Fruit fly (Drosophila melanogaster) whole organism, pupa: ENCODE results near the gene CG15597.

Experiments
- CG10348 ChIP-seq: fragments of 200-800 bp; sonication (Bioruptor generic); IDR thresholded peaks from 2 replicates; pipeline ENCODE4 v1.3.6; 2022; ENCODE audit warnings: missing biosample characterization, missing genetic modification characterization
- CG12605 ChIP-seq: fragments of 200-800 bp; sonication (Bioruptor generic); IDR thresholded peaks from 2 replicates; pipeline ENCODE4 v1.3.6; 2022; ENCODE audit warnings: missing biosample characterization, missing genetic modification characterization
- CG13204 ChIP-seq: fragments of 200-800 bp; sonication (Bioruptor generic); optimal IDR thresholded peaks from 2 replicates; lab custom pipeline; 2018; ENCODE audit warnings: missing biosample characterization, mild to moderate bottlenecking, missing genetic modification characterization, moderate library complexity
- CG14655 ChIP-seq: fragments of 200-800 bp; sonication (Bioruptor generic); optimal IDR thresholded peaks from 3 replicates; lab custom pipeline; 2017; ENCODE audit warnings: mild to moderate bottlenecking, missing biosample characterization, missing genetic modification reagents, missing genetic modification characterization
- CG15710 ChIP-seq: fragments of 200-800 bp; sonication (Bioruptor generic); optimal IDR thresholded peaks from 2 replicates; lab custom pipeline; 2018; ENCODE audit warnings: missing biosample characterization, mild to moderate bottlenecking, missing genetic modification characterization, moderate library complexity
- CG17806 ChIP-seq: fragments of 200-800 bp; sonication (Bioruptor generic); optimal IDR thresholded peaks from 2 replicates; lab custom pipeline; 2018; ENCODE audit warnings: missing biosample characterization, mild to moderate bottlenecking, missing genetic modification characterization, moderate library complexity
- CG32121 ChIP-seq: fragments of 200-800 bp; sonication (Bioruptor generic); IDR thresholded peaks from 2 replicates; pipeline ENCODE4 v1.3.6; 2022; ENCODE audit warnings: missing biosample characterization, missing genetic modification characterization
- CG34367 ChIP-seq: fragments of 200-800 bp; sonication (Bioruptor generic); optimal IDR thresholded peaks from 2 replicates; lab custom pipeline; 2018; ENCODE audit warnings: missing biosample characterization, mild to moderate bottlenecking, missing genetic modification characterization
- CG4496 ChIP-seq: fragments of 200-800 bp; sonication (Bioruptor generic); IDR thresholded peaks from 3 replicates; pipeline ENCODE4 v1.3.6; 2022; ENCODE audit warnings: missing biosample characterization, missing genetic modification characterization
- CG8159 ChIP-seq: fragments of 200-800 bp; sonication (Bioruptor generic); optimal IDR thresholded peaks from 3 replicates; lab custom pipeline; 2018; ENCODE audit warnings: missing biosample characterization, mild to moderate bottlenecking, missing genetic modification characterization, moderate library complexity
- CG8301 ChIP-seq: fragments of 200-800 bp; sonication (Bioruptor generic); optimal IDR thresholded peaks from 2 replicates; lab custom pipeline; 2018; ENCODE audit warnings: missing biosample characterization, mild to moderate bottlenecking, missing genetic modification characterization
- CG9948 ChIP-seq: fragments of 200-800 bp; sonication (Bioruptor generic); optimal IDR thresholded peaks from 2 replicates; lab custom pipeline; 2018; ENCODE audit warnings: missing biosample characterization, mild to moderate bottlenecking, missing genetic modification characterization, moderate library complexity
- D1 ChIP-seq: fragments of 200-800 bp; sonication (Bioruptor generic); optimal IDR thresholded peaks from 2 replicates; lab custom pipeline; 2018; ENCODE audit warnings: missing biosample characterization, mild to moderate bottlenecking, missing genetic modification characterization, moderate library complexity
- EcR ChIP-seq: fragments of 200-800 bp; sonication (Bioruptor generic); optimal IDR thresholded peaks from 3 replicates; lab custom pipeline; 2019; ENCODE audit warnings: missing biosample characterization, missing genetic modification characterization, mild to moderate bottlenecking, moderate library complexity, missing genetic modification reagents
- Ets98B ChIP-seq: fragments of 200-800 bp; sonication (Bioruptor generic); IDR thresholded peaks from 2 replicates; pipeline ENCODE4 v1.3.6; 2022; ENCODE audit warnings: missing biosample characterization, missing genetic modification characterization
- Pif1A ChIP-seq: fragments of 200-800 bp; sonication (Bioruptor generic); optimal IDR thresholded peaks from 3 replicates; lab custom pipeline; 2016; ENCODE audit warnings: missing biosample characterization, missing genetic modification characterization
- Pif1B ChIP-seq: fragments of 200-800 bp; sonication (Bioruptor generic); optimal IDR thresholded peaks from 3 replicates; lab custom pipeline; 2016; ENCODE audit warnings: missing biosample characterization, missing genetic modification characterization
- Snoo ChIP-seq: fragments of 200-800 bp; sonication (Bioruptor generic); optimal IDR thresholded peaks from 3 replicates; lab custom pipeline; 2017; ENCODE audit warnings: missing biosample characterization, mild to moderate bottlenecking, missing genetic modification characterization, inconsistent platforms
- fd96Ca ChIP-seq: fragments of 200-800 bp; sonication (Bioruptor generic); IDR thresholded peaks from 3 replicates; pipeline ENCODE4 v1.3.6; 2022; ENCODE audit warnings: missing biosample characterization, missing genetic modification characterization
- gl ChIP-seq: fragments of 200-800 bp; sonication (Bioruptor generic); optimal IDR thresholded peaks from 2 replicates; lab custom pipeline; 2018; ENCODE audit warnings: missing biosample characterization, mild to moderate bottlenecking, missing genetic modification characterization
- rn ChIP-seq: fragments of 200-800 bp; sonication (Bioruptor generic); IDR thresholded peaks from 2 replicates; pipeline ENCODE4 v1.3.6; 2022; ENCODE audit warnings: missing biosample characterization, missing genetic modification characterization

CG15597 gene

DNA sequence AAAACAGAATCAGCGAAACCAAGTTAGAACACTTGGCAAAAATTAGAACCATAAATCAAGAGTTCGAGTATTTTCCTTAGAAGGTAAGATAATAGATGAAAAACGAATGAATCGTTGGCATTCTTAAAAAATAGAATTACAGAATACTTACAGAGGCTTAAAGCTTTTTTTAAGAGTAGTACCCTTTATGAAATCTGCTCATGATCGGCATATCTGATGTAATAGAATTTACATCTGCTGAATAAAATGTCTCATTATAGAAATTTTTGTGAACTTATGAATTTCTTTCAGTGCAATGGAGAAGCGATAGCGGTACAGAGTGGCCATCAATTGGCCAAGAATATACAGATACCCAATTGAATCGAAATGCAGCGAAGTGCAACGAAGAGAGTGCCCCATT lies 6.4 kb upstream of the CG15597 start, which contains the start of gene Osi13:
TSS of gene Osi13 (plus strand) at position 301 of the 400 bp plus-strand sequence.
- TF ChIP-seq Pif1A (GFP tag; lab: Kevin White, UChicago): no peak
- no peak for TF ChIP-seq Pif1B (GFP tag; lab: Kevin White, UChicago)
- no peak for TF ChIP-seq CG13204 (GFP tag; lab: Kevin White, UChicago)
- TF ChIP-seq CG8159 (tag; lab: Kevin White, UChicago): no peak
- no peak for TF ChIP-seq D1
- no peak for TF ChIP-seq CG15710 (tag; lab: Kevin White, UChicago)
- TF ChIP-seq CG14655 (GFP tag; lab: Kevin White, UChicago): peak; percentile 10
- TF ChIP-seq CG10348 (GFP tag; lab: Robert Waterston, UW): no peak
- TF ChIP-seq CG12605: no peak
- peak; percentile 11 for TF ChIP-seq CG8301 (tag; lab: Kevin White, UChicago)

DNA sequence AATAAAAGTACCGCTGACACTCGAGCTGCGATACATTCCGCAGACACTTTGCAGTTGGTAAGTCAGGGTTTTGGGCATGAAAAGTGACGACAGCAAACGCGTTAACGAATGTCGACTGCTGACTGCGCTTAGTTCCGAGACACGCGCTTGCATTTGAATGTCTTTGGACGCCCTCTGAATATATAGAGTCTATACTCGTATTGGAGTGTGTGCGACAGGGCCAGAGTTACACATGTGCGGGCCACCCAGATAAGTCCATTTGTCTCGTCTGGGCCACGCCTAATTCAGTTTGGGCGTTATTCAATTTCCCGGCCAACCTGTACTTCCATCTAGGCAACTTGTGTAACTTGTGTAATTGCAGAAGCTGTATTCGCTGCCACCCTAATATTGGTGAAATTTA lies 5.3 kb upstream of the CG15597 start:
- no peak for TF ChIP-seq CG34367 (tag; lab: Kevin White, UChicago)
- TF ChIP-seq fd96Ca: no peak
- no peak for TF ChIP-seq CG4496 (GFP tag; lab: Robert Waterston, UW)
- no peak for TF ChIP-seq CG13204 (GFP tag; lab: Kevin White, UChicago)
- no peak for TF ChIP-seq CG32121
- TF ChIP-seq CG15710 (tag; lab: Kevin White, UChicago): no peak
- TF ChIP-seq CG14655 (GFP tag; lab: Kevin White, UChicago): no peak
- no peak for TF ChIP-seq Ets98B (GFP tag; lab: Robert Waterston, UW)
- TF ChIP-seq CG17806 (tag; lab: Kevin White, UChicago): no peak
- TF ChIP-seq, all 21 proteins: peak for 0

DNA sequence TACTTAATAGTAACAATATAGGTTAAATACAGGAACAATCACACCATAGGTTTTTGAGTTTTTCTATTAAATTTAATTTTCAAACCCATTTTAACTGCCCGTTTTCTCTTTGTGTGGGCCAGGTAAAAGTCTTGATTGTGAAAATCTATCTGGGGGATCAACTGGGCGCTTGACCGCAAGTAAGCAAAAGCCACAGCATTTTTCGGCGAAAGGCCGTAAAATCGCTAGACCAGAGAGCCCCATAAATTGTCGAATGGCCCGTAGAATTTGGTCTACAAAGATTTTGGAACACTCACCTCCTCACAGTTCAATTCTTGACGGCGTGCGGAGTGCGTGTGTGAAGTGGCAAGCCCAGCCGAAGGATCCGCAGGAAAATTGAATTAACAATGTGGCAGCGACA lies 2.4 kb upstream of the CG15597 start, which contains the start of gene CG15594:
TSS of gene CG15594 (plus strand) at position 301 of the 400 bp plus-strand sequence.
- TF ChIP-seq Pif1A (GFP tag; lab: Kevin White, UChicago) (no peak), CG15710 (tag; lab: Kevin White, UChicago) (no peak), CG9948 (no peak), Ets98B (GFP tag; lab: Robert Waterston, UW) (no peak), CG8159 (tag; lab: Kevin White, UChicago) (no peak), EcR (GFP tag; lab: Kevin White, UChicago) (no peak), Pif1B (GFP tag; lab: Kevin White, UChicago) (no peak), D1 (no peak), CG13204 (GFP tag; lab: Kevin White, UChicago) (no peak), rn (GFP tag; lab: Robert Waterston, UW) (no peak), CG12605 (no peak), CG34367 (tag; lab: Kevin White, UChicago) (no peak), gl (tag; lab: Kevin White, UChicago) (no peak), CG14655 (GFP tag; lab: Kevin White, UChicago) (no peak), fd96Ca (no peak), CG32121 (no peak)

DNA sequence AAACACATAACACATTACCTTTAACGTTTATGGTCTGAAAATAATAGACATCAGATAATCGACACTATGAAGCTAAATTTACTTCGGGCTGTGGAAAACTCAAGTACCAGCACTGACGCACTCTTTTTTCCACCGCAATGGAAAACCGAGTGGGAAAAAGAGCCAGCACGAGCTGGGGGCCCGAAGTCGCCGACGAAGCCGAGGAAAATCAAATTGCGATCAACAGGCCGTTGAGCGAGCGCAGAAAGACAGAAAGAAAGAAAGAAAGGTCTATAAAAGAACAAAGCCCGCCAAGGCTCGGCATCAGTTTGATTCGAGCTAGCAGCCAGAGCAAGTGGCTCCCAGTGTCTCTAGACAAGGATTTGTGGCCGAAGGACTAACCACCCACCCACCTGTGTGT lies 6.8 kb downstream of the CG15597 start, which contains the start of gene Osi12:
TSS of gene Osi12 (plus strand) at position 301 of the 400 bp plus-strand sequence.
- TF ChIP-seq Snoo: no peak
- TF ChIP-seq CG14655 (GFP tag; lab: Kevin White, UChicago): no peak
- no peak for TF ChIP-seq CG32121
- no peak for TF ChIP-seq rn (GFP tag; lab: Robert Waterston, UW)
- no peak for TF ChIP-seq CG8301 (tag; lab: Kevin White, UChicago)
- TF ChIP-seq Ets98B (GFP tag; lab: Robert Waterston, UW): no peak
- TF ChIP-seq fd96Ca: no peak
- TF ChIP-seq EcR (GFP tag; lab: Kevin White, UChicago): no peak
- TF ChIP-seq CG17806 (tag; lab: Kevin White, UChicago): no peak

- TF ChIP-seq CG17806 (tag; lab: Kevin White, UChicago) (no peak), Ets98B (GFP tag; lab: Robert Waterston, UW) (no peak), CG10348 (GFP tag; lab: Robert Waterston, UW) (no peak), EcR (GFP tag; lab: Kevin White, UChicago) (no peak), Pif1B (GFP tag; lab: Kevin White, UChicago) (no peak), CG14655 (GFP tag; lab: Kevin White, UChicago) (peak; percentile 42), CG9948 (no peak), fd96Ca (no peak), CG15710 (tag; lab: Kevin White, UChicago) (no peak), CG32121 (no peak), CG8301 (tag; lab: Kevin White, UChicago) (peak; percentile 12), CG34367 (tag; lab: Kevin White, UChicago) (no peak), gl (tag; lab: Kevin White, UChicago) (no peak), CG13204 (GFP tag; lab: Kevin White, UChicago) (no peak), rn (GFP tag; lab: Robert Waterston, UW) (no peak), CG12605 (no peak; the same call in 1 of the 2 replicates), D1 (no peak), CG4496 (GFP tag; lab: Robert Waterston, UW) (0 out of 3 replicates have a peak, but pooled peaks have one; percentile 40), Snoo (no peak), CG8159 (tag; lab: Kevin White, UChicago) (no peak), Pif1A (GFP tag; lab: Kevin White, UChicago) (no peak)
Observed at dm6 chr3R:6269986-6270385, 15.0 kb downstream of the CG15597 start.

DNA sequence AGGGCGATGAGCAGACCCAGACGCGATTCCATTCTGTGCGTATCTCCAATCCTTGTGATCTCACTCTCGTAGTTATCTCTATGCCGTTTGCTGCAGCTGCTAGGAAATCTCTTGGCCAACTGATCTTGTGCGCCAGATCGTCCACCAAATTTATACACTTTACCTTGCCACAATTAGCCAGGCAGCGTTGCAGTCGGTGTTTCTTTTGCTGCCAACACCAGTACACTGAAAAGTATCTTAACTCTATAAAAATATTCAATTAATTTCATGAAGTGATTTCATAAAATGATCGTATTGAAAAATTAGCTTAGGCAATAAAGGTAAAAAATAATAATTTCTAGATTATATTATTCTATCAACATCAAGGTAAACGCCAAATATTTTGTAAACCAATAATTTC lies 16.3 kb downstream of the CG15597 start, which contains the start of gene Osi11:
TSS of gene Osi11 (minus strand) at position 101 of the 400 bp plus-strand sequence.
- no peak for TF ChIP-seq CG13204 (GFP tag; lab: Kevin White, UChicago)
- no peak for TF ChIP-seq CG8159 (tag; lab: Kevin White, UChicago)
- no peak for TF ChIP-seq rn (GFP tag; lab: Robert Waterston, UW)
- no peak for TF ChIP-seq CG8301 (tag; lab: Kevin White, UChicago)
- no peak for TF ChIP-seq Pif1A (GFP tag; lab: Kevin White, UChicago)
- no peak for TF ChIP-seq CG32121
- TF ChIP-seq CG34367 (tag; lab: Kevin White, UChicago): no peak
